Worm (Caenorhabditis elegans) whole organism, L2 larva: ENCODE results near the gene Y46G5A.22.
A peak's percentile ranks its signal among the peaks of the same experiment; 100 is the strongest.

ENCODE experiments used
- F13H6.1 ChIP-seq: sonication (generic microtip); optimal IDR thresholded peaks from 2 replicates; lab custom pipeline; 2016; ENCODE audit warnings: missing genetic modification characterization, missing compliant biosample characterization
- ama-1 ChIP-seq: fragments of 150-350 bp; optimal IDR thresholded peaks from 2 replicates; lab custom pipeline; 2018; ENCODE audit warnings: inconsistent platforms
- elt-1 ChIP-seq: fragments of 150-350 bp; optimal IDR thresholded peaks from 2 replicates; lab custom pipeline; 2014; ENCODE audit warnings: missing biosample characterization, missing genetic modification characterization
- mdl-1 ChIP-seq, 2 experiments: fragments of 150-350 bp in 1 of 2; sonication (generic microtip) in 1 of 2; optimal IDR thresholded peaks; 2 replicates each; lab custom pipeline; 2017; ENCODE audit warnings: missing biosample characterization in 2 of 2, missing genetic modification characterization in 2 of 2

DNA sequence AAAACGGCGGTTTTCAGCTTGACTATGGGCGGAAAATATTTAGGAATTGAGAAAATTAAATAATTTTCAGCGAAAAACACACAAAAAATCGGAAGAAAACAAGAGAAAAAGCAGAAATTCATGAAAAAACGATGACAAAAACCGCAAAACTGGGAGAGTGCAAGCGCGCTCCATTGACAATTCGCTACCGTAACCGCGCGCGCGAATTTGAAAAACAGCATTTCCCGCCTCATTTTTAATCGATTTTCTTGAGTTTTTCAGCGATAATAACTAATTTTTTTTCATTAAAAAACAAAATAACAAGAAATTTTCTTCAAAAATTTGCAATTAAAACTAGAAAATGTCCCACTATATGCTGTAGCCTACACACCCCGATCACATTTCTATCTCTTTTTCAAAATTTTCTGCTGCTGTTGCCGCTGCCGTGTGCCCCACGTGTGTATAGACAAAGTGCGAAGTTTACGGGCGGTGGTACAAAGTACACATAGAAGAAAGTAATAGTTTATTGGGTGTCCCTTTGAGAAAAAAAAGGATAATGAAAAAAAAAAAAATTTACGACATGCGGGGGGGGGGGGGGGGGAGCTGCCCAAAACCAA is 18.4 kb downstream of the Y46G5A.22 start:
- TF ChIP-seq ama-1 (lab: Kevin White, UChicago) = no peak
- TF ChIP-seq mdl-1 (tag; optimal IDR thresholded peaks at IDR 0.05; lab: Kevin White, UChicago) = peak in 1 of 2 experiments; percentile 54
- TF ChIP-seq F13H6.1 = peak; percentile 31
- no peak for TF ChIP-seq elt-1 (tag; lab: Kevin White, UChicago)
